Fruit fly (Drosophila melanogaster) whole organism, embryonic: Measurements from ENCODE around the gene CG6163.

Experiments
- C15 ChIP-seq: fragments of 200-800 bp; sonication (Bioruptor generic); IDR thresholded peaks from 3 replicates; pipeline ENCODE4 v1.3.6; 2022; ENCODE audit warnings: missing biosample characterization, missing genetic modification characterization
- CG10274 ChIP-seq: fragments of 200-800 bp; sonication (Bioruptor generic); optimal IDR thresholded peaks from 3 replicates; lab custom pipeline; 2017; ENCODE audit warnings: missing biosample characterization, mild to moderate bottlenecking, missing genetic modification characterization
- CG11504 ChIP-seq: fragments of 200-800 bp; sonication (Bioruptor generic); optimal IDR thresholded peaks from 3 replicates; lab custom pipeline; 2019; ENCODE audit warnings: missing biosample characterization, mild to moderate bottlenecking, missing genetic modification characterization, moderate library complexity
- CG12155 ChIP-seq: fragments of 200-800 bp; sonication (Bioruptor generic); optimal IDR thresholded peaks from 3 replicates; lab custom pipeline; 2016; ENCODE audit warnings: missing biosample characterization, missing genetic modification characterization
- CG12391 ChIP-seq: fragments of 200-800 bp; sonication (Bioruptor generic); optimal IDR thresholded peaks from 3 replicates; lab custom pipeline; 2018; ENCODE audit warnings: missing biosample characterization, mild to moderate bottlenecking, missing genetic modification characterization, moderate library complexity
- CG13775 ChIP-seq: fragments of 200-800 bp; sonication (Bioruptor generic); optimal IDR thresholded peaks from 3 replicates; lab custom pipeline; 2017; ENCODE audit warnings: missing biosample characterization, mild to moderate bottlenecking, missing genetic modification characterization
- CG15073 ChIP-seq: fragments of 200-800 bp; sonication (Bioruptor generic); optimal IDR thresholded peaks from 2 replicates; lab custom pipeline; 2016; ENCODE audit warnings: missing biosample characterization, missing genetic modification characterization
- CG15269 ChIP-seq: fragments of 200-800 bp; sonication (Bioruptor generic); optimal IDR thresholded peaks from 2 replicates; lab custom pipeline; 2018; ENCODE audit warnings: missing biosample characterization, mild to moderate bottlenecking, missing genetic modification characterization, moderate library complexity
- CG1529 ChIP-seq: fragments of 200-800 bp; sonication (Bioruptor generic); optimal IDR thresholded peaks from 3 replicates; lab custom pipeline; 2018; ENCODE audit warnings: missing biosample characterization, missing genetic modification characterization
- CG17912 ChIP-seq: fragments of 200-800 bp; sonication (Bioruptor generic); optimal IDR thresholded peaks from 2 replicates; lab custom pipeline; 2018; ENCODE audit warnings: missing biosample characterization, mild to moderate bottlenecking, missing genetic modification characterization
- CG18262 ChIP-seq: fragments of 200-800 bp; optimal IDR thresholded peaks from 3 replicates; lab custom pipeline; 2019; ENCODE audit warnings: missing biosample characterization, mild to moderate bottlenecking, missing genetic modification characterization, moderate library complexity
- CG3065 ChIP-seq: fragments of 200-800 bp; sonication (Bioruptor generic); optimal IDR thresholded peaks from 2 replicates; lab custom pipeline; 2016; ENCODE audit warnings: missing biosample characterization, missing genetic modification characterization
- CG32767 ChIP-seq: fragments of 200-800 bp; sonication (Bioruptor generic); IDR thresholded peaks from 2 replicates; pipeline ENCODE4 v1.3.6; 2022; ENCODE audit warnings: missing biosample characterization, missing genetic modification characterization
- CG4854 ChIP-seq: fragments of 200-800 bp; sonication (Bioruptor generic); optimal IDR thresholded peaks from 2 replicates; lab custom pipeline; 2016; ENCODE audit warnings: missing biosample characterization, missing genetic modification characterization, inconsistent platforms
- CG7271 ChIP-seq: fragments of 200-800 bp; sonication (Bioruptor generic); optimal IDR thresholded peaks from 2 replicates; lab custom pipeline; 2018; ENCODE audit warnings: missing biosample characterization, mild to moderate bottlenecking, missing genetic modification characterization, moderate library complexity
- CG7839 ChIP-seq: fragments of 200-800 bp; sonication (Bioruptor generic); optimal IDR thresholded peaks from 3 replicates; lab custom pipeline; 2018; ENCODE audit warnings: missing biosample characterization, mild to moderate bottlenecking, missing genetic modification characterization, moderate library complexity
- D19B ChIP-seq: fragments of 200-800 bp; sonication (Bioruptor generic); optimal IDR thresholded peaks from 2 replicates; lab custom pipeline; 2017; ENCODE audit warnings: missing biosample characterization, mild to moderate bottlenecking, missing genetic modification characterization
- Dfd ChIP-seq, 2 experiments: fragments of >200 bp; optimal IDR thresholded peaks; 2 replicates each; lab custom pipeline; 2017; ENCODE audit warnings: missing biosample characterization in 2 of 2, missing genetic modification characterization in 2 of 2
- Doc3 ChIP-seq: fragments of 200-800 bp; sonication (Bioruptor generic); IDR thresholded peaks from 3 replicates; pipeline ENCODE4 v1.3.6; 2022; ENCODE audit warnings: missing biosample characterization, missing genetic modification characterization; ENCODE audit not compliant: partially characterized antibody
- E2f1 ChIP-seq: fragments of 200-800 bp; sonication (Bioruptor generic); IDR thresholded peaks from 2 replicates; pipeline ENCODE4 v1.3.6; 2022; ENCODE audit warnings: missing biosample characterization, missing genetic modification characterization
- Ets97D ChIP-seq: fragments of 200-800 bp; sonication (Bioruptor generic); optimal IDR thresholded peaks from 3 replicates; lab custom pipeline; 2016; ENCODE audit warnings: missing biosample characterization, missing genetic modification characterization
- Kr ChIP-seq: fragments of 200-800 bp; sonication (Bioruptor generic); optimal IDR thresholded peaks from 2 replicates; lab custom pipeline; 2017; ENCODE audit warnings: missing biosample characterization, mild to moderate bottlenecking, missing genetic modification characterization
- Opbp ChIP-seq: fragments of 200-800 bp; sonication (Bioruptor generic); IDR thresholded peaks from 3 replicates; pipeline ENCODE4 v1.3.6; 2022; ENCODE audit warnings: missing biosample characterization, missing genetic modification characterization; ENCODE audit not compliant: partially characterized antibody
- Poxn ChIP-seq: fragments of 200-800 bp; sonication (Bioruptor generic); IDR thresholded peaks from 2 replicates; pipeline ENCODE4 v1.3.6; 2022; ENCODE audit warnings: missing biosample characterization, missing genetic modification characterization
- Rfx ChIP-seq: fragments of 200-800 bp; sonication (Bioruptor generic); IDR thresholded peaks from 2 replicates; pipeline ENCODE4 v1.3.6; 2022; ENCODE audit warnings: missing biosample characterization, missing genetic modification characterization
- Xbp1 ChIP-seq: fragments of 200-800 bp; sonication (Bioruptor generic); optimal IDR thresholded peaks from 3 replicates; lab custom pipeline; 2016; ENCODE audit warnings: missing biosample characterization, mild to moderate bottlenecking, missing genetic modification characterization
- Xrp1 ChIP-seq: fragments of 200-800 bp; sonication (Bioruptor generic); IDR thresholded peaks from 2 replicates; pipeline ENCODE4 v1.3.6; 2022; ENCODE audit warnings: missing biosample characterization, missing genetic modification characterization
- ase ChIP-seq: fragments of 200-800 bp; sonication (Bioruptor generic); IDR thresholded peaks from 3 replicates; pipeline ENCODE4 v1.3.6; 2022; ENCODE audit warnings: missing biosample characterization, missing genetic modification characterization
- cas ChIP-seq: fragments of 200-800 bp; sonication (Bioruptor generic); IDR thresholded peaks from 2 replicates; pipeline ENCODE4 v1.3.6; 2022; ENCODE audit warnings: missing biosample characterization, missing genetic modification characterization
- corto ChIP-seq: fragments of 200-800 bp; sonication (Bioruptor generic); optimal IDR thresholded peaks from 2 replicates; lab custom pipeline; 2016; ENCODE audit warnings: missing biosample characterization, mild to moderate bottlenecking, missing genetic modification characterization, moderate library complexity
- dati ChIP-seq: fragments of 200-800 bp; sonication (Bioruptor generic); IDR thresholded peaks from 2 replicates; pipeline ENCODE4 v1.3.6; 2022; ENCODE audit warnings: missing biosample characterization, missing genetic modification characterization
- ems ChIP-seq: fragments of 200-800 bp; sonication (Bioruptor generic); optimal IDR thresholded peaks from 3 replicates; lab custom pipeline; 2016; ENCODE audit warnings: missing biosample characterization, missing genetic modification characterization
- eve ChIP-seq, 2 experiments: fragments of >200 bp; optimal IDR thresholded peaks; 2 replicates each; lab custom pipeline; 2017; ENCODE audit warnings: missing biosample characterization in 2 of 2, missing genetic modification characterization in 2 of 2
- ewg ChIP-seq: fragments of 200-800 bp; sonication (Bioruptor generic); optimal IDR thresholded peaks from 3 replicates; lab custom pipeline; 2017; ENCODE audit warnings: mild to moderate bottlenecking, missing biosample characterization, missing genetic modification reagents, missing genetic modification characterization
- ftz-f1 ChIP-seq: fragments of 200-800 bp; sonication (Bioruptor generic); optimal IDR thresholded peaks from 2 replicates; lab custom pipeline; 2016; ENCODE audit warnings: missing biosample characterization, missing genetic modification characterization
- hbn ChIP-seq: fragments of 200-800 bp; sonication (Bioruptor generic); IDR thresholded peaks from 2 replicates; pipeline ENCODE4 v1.3.6; 2022; ENCODE audit warnings: missing biosample characterization, missing genetic modification characterization; ENCODE audit not compliant: partially characterized antibody
- her ChIP-seq: fragments of 200-800 bp; sonication (Bioruptor generic); optimal IDR thresholded peaks from 2 replicates; lab custom pipeline; 2016; ENCODE audit warnings: missing biosample characterization, missing genetic modification characterization
- insv ChIP-seq, 2 experiments: fragments of 200-800 bp; sonication (Bioruptor generic); optimal IDR thresholded peaks; 3 replicates each; lab custom pipeline; 2016 to 2018; ENCODE audit warnings: missing biosample characterization in 2 of 2, missing genetic modification characterization in 2 of 2
- kah ChIP-seq: fragments of 200-800 bp; sonication (Bioruptor generic); optimal IDR thresholded peaks from 2 replicates; lab custom pipeline; 2018; ENCODE audit warnings: missing biosample characterization, mild to moderate bottlenecking, missing genetic modification characterization
- knrl ChIP-seq: fragments of 200-800 bp; sonication (Bioruptor generic); IDR thresholded peaks from 3 replicates; pipeline ENCODE4 v1.3.6; 2022; ENCODE audit warnings: missing biosample characterization, missing genetic modification characterization; ENCODE audit not compliant: partially characterized antibody
- nerfin-1 ChIP-seq: fragments of 200-800 bp; sonication (Bioruptor generic); optimal IDR thresholded peaks from 3 replicates; lab custom pipeline; 2019; ENCODE audit warnings: missing biosample characterization, mild to moderate bottlenecking, missing genetic modification characterization, moderate library complexity
- pb ChIP-seq: fragments of 200-800 bp; sonication (Bioruptor generic); optimal IDR thresholded peaks from 3 replicates; lab custom pipeline; 2016; ENCODE audit warnings: missing biosample characterization, missing genetic modification characterization
- salm ChIP-seq: fragments of 200-800 bp; sonication (Bioruptor generic); optimal IDR thresholded peaks from 2 replicates; lab custom pipeline; 2018; ENCODE audit warnings: missing biosample characterization, mild to moderate bottlenecking, missing genetic modification characterization
- sd ChIP-seq: fragments of 200-800 bp; sonication (Bioruptor generic); optimal IDR thresholded peaks from 3 replicates; lab custom pipeline; 2018; ENCODE audit warnings: missing biosample characterization, mild to moderate bottlenecking, missing genetic modification characterization, moderate library complexity
- shn ChIP-seq: fragments of 200-800 bp; sonication (Bioruptor generic); optimal IDR thresholded peaks from 3 replicates; lab custom pipeline; 2016; ENCODE audit warnings: missing biosample characterization, missing genetic modification characterization
- sim ChIP-seq: fragments of 200-800 bp; sonication (Bioruptor generic); IDR thresholded peaks from 2 replicates; pipeline ENCODE4 v1.3.6; 2022; ENCODE audit warnings: missing biosample characterization, missing genetic modification characterization
- tap ChIP-seq: fragments of 200-800 bp; optimal IDR thresholded peaks from 3 replicates; lab custom pipeline; 2019; ENCODE audit warnings: missing biosample characterization, mild to moderate bottlenecking, missing genetic modification characterization, moderate library complexity
- tio ChIP-seq: fragments of 200-800 bp; sonication (Bioruptor generic); optimal IDR thresholded peaks from 2 replicates; lab custom pipeline; 2017; ENCODE audit warnings: missing biosample characterization, missing genetic modification characterization, inconsistent platforms
- ttk ChIP-seq: fragments of 200-800 bp; sonication (Bioruptor generic); IDR thresholded peaks from 2 replicates; pipeline ENCODE4 v2.1.2; 2022; ENCODE audit warnings: missing biosample characterization, missing genetic modification characterization
- wek ChIP-seq: fragments of 200-800 bp; sonication (Bioruptor generic); optimal IDR thresholded peaks from 3 replicates; lab custom pipeline; 2018; ENCODE audit warnings: missing biosample characterization, mild to moderate bottlenecking, missing genetic modification characterization, moderate library complexity

Gene CG6163

DNA sequence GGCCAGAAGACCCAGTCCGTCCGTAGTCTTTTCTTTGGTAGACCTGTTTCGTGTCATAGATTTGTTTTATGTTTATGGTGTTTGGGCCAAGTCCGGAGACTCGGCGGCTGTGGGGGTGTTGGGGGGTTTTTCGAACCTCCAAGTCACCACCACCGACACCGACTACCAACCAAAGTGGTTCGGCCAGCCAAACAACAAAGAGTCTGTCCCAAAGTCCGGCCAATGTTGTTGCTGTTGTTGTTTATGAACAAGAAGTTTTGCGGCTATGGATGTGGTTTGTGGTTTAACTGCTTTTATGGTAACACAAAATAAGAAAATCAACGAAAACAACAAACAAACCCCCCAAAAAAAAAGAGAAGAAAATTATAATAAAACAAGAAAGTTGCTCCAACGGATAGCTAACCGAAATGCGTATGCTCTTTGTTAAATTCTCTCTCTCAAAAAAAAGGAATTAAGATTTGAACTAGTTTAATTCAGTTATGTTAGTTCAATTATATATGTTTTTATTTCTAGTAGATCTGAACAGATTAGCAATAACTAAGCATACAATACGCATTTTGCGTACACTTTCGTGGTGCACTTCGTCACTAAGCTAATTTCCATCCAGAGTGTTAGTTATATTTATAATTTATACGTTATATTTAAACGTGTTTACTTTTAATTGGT, 36.5 kb downstream of the CG6163 start (continued):
- TF ChIP-seq corto (GFP tag; lab: Kevin White, UChicago) (no peak), pb (GFP tag; lab: Kevin White, UChicago) (no peak), CG11504 (tag; lab: Kevin White, UChicago) (peak; percentile 63), tap (no peak), ase (no peak), Xrp1 (GFP tag; lab: Robert Waterston, UW) (peak; percentile 48; the same call in 1 of the 2 replicates), CG7839 (tag; lab: Kevin White, UChicago) (peak; percentile 39), ttk (GFP tag; lab: Robert Waterston, UW) (peak; percentile 25; the same call in 1 of the 2 replicates), CG18262 (tag; lab: Kevin White, UChicago) (peak; percentile 75), salm (tag; lab: Kevin White, UChicago) (no peak), D19B (no peak), ewg (GFP tag; lab: Kevin White, UChicago) (no peak), sd (tag; lab: Kevin White, UChicago) (no peak), ftz-f1 (no peak), knrl (GFP tag; lab: Robert Waterston, UW) (no peak), Dfd (GFP tag; optimal IDR thresholded peaks at IDR 0.05; lab: Kevin White, UChicago) (no peak), Ets97D (GFP tag; lab: Kevin White, UChicago) (no peak), C15 (no peak), ems (no peak), CG12391 (tag; lab: Kevin White, UChicago) (no peak), Kr (GFP tag; lab: Kevin White, UChicago) (no peak), eve (GFP tag; optimal IDR thresholded peaks at IDR 0.05; lab: Kevin White, UChicago) (peak in 1 of 2 experiments; percentile 25), insv (GFP tag; optimal IDR thresholded peaks at IDR 0.05; lab: Kevin White, UChicago) (no peak), wek (GFP tag; lab: Kevin White, UChicago) (no peak), kah (GFP tag; lab: Kevin White, UChicago) (no peak), CG1529 (GFP tag; lab: Kevin White, UChicago) (no peak), tio (GFP tag; lab: Kevin White, UChicago) (peak; percentile 38), Doc3 (GFP tag; lab: Robert Waterston, UW) (no peak), Rfx (GFP tag; lab: Robert Waterston, UW) (peak; percentile 24), sim (GFP tag; lab: Robert Waterston, UW) (0 out of 2 replicates have a peak, but pooled peaks have one; percentile 21), her (GFP tag; lab: Kevin White, UChicago) (no peak), CG4854 (GFP tag; lab: Kevin White, UChicago) (no peak), Poxn (GFP tag; lab: Robert Waterston, UW) (no peak), CG10274 (GFP tag; lab: Kevin White, UChicago) (no peak), cas (GFP tag; lab: Robert Waterston, UW) (no peak), CG12155 (no peak), CG7271 (no peak), dati (GFP tag; lab: Robert Waterston, UW) (no peak), shn (GFP tag; lab: Kevin White, UChicago) (no peak), CG13775 (GFP tag; lab: Kevin White, UChicago) (no peak), E2f1 (GFP tag; lab: Robert Waterston, UW) (peak; percentile 53; the same call in 1 of the 2 replicates), CG17912 (GFP tag; lab: Kevin White, UChicago) (no peak), CG15269 (tag; lab: Kevin White, UChicago) (peak; percentile 43), CG3065 (GFP tag; lab: Kevin White, UChicago) (no peak), hbn (GFP tag; lab: Robert Waterston, UW) (no peak), CG32767 (GFP tag; lab: Robert Waterston, UW) (no peak), Xbp1 (GFP tag; lab: Kevin White, UChicago) (no peak), CG15073 (GFP tag; lab: Kevin White, UChicago) (no peak), nerfin-1 (tag; lab: Kevin White, UChicago) (no peak), Opbp (GFP tag; lab: Robert Waterston, UW) (no peak)
